Worm (Caenorhabditis elegans): Measurements from ENCODE around the gene C13A2.4.

Gene C13A2.4

ce11 chrV:7236694-7237093 lies 42.5 kb upstream of the C13A2.4 start (continued):
- TF ChIP-seq F39B2.1 (GFP tag; IDR thresholded peaks at IDR 0.05) (no peak), nhr-120 (GFP tag; IDR thresholded peaks at IDR 0.05) (no peak)

ce11 chrV:7237094-7237132 lies 42.3 kb upstream of the C13A2.4 start, which contains the start of gene hpo-9:
hpo-9 (minus strand) TSS chrV:7237130.
- no peak for TF ChIP-seq cebp-2 (GFP tag; IDR thresholded peaks at IDR 0.05)

- TF ChIP-seq T07F8.4 (tag; optimal IDR thresholded peaks at IDR 0.05) (no peak), tbx-9 (tag; optimal IDR thresholded peaks at IDR 0.05; ENCODE audit: borderline replicate concordance) (no peak), F22D6.2 (tag; optimal IDR thresholded peaks at IDR 0.05) (no peak), K11D2.4 (GFP tag; IDR thresholded peaks at IDR 0.05) (peak; percentile 55; the same call in 1 of the 2 replicates), madf-10 (tag; optimal IDR thresholded peaks at IDR 0.05) (no peak), ztf-18 (tag; optimal IDR thresholded peaks at IDR 0.05) (peak; percentile 53), lin-26 (GFP tag; IDR thresholded peaks at IDR 0.05) (no peak), gei-17 (GFP tag; optimal IDR thresholded peaks at IDR 0.05) (no peak), B0336.3 (GFP tag; IDR thresholded peaks at IDR 0.05) (0 out of 2 replicates have a peak, but pooled peaks have one; percentile 40), Y56A3A.18 (GFP tag; IDR thresholded peaks at IDR 0.05) (no peak), pha-4 (tag; optimal IDR thresholded peaks at IDR 0.05) (peak; percentile 74), nhr-120 (GFP tag; IDR thresholded peaks at IDR 0.05) (no peak), snpc-1.1 (tag; optimal IDR thresholded peaks at IDR 0.05; ENCODE audit: insufficient read depth) (no peak), dpff-1 (tag; optimal IDR thresholded peaks at IDR 0.05) (no peak), lag-1 (GFP tag; IDR thresholded peaks at IDR 0.05) (no peak), Y67H2A.10 (GFP tag; conservative IDR thresholded peaks at IDR 0.05) (peak; percentile 55; the same call in 1 of the 2 replicates), pbrm-1 (GFP tag; IDR thresholded peaks at IDR 0.05) (peak; percentile 84), tbp1 (GFP tag; optimal IDR thresholded peaks at IDR 0.05) (peak; percentile 42), ceh-40 (GFP tag; IDR thresholded peaks at IDR 0.05) (no peak), dpl-1 (GFP tag; optimal IDR thresholded peaks at IDR 0.05) (peak; percentile 85), K12H6.12 (tag; optimal IDR thresholded peaks at IDR 0.05) (peak; percentile 3), somi-1 (GFP tag; optimal IDR thresholded peaks at IDR 0.05) (no peak), nhr-27 (tag; optimal IDR thresholded peaks at IDR 0.05) (no peak), nfya-2 (GFP tag; IDR thresholded peaks at IDR 0.05) (no peak), rpc-1 (optimal IDR thresholded peaks at IDR 0.05) (peak; percentile 31), rpc-1 (tag; optimal IDR thresholded peaks at IDR 0.05) (no peak), nhr-80 (tag; optimal IDR thresholded peaks at IDR 0.05) (peak; percentile 19), ceh-27 (GFP tag; optimal IDR thresholded peaks at IDR 0.05) (peak; percentile 33), ztf-3 (GFP tag; optimal IDR thresholded peaks at IDR 0.05) (no peak), ekl-4 (GFP tag; IDR thresholded peaks at IDR 0.05) (peak; percentile 63), F55B11.4 (tag; optimal IDR thresholded peaks at IDR 0.05; ENCODE audit: borderline replicate concordance, insufficient read depth) (no peak), nhr-179 (tag; optimal IDR thresholded peaks at IDR 0.05) (no peak), F37B4.10 (GFP tag; IDR thresholded peaks at IDR 0.05) (no peak), rec-8 (tag; optimal IDR thresholded peaks at IDR 0.05) (no peak), D2030.7 (GFP tag; IDR thresholded peaks at IDR 0.05) (peak; percentile 83), F57A8.1 (GFP tag; optimal IDR thresholded peaks at IDR 0.05) (no peak), hsf-1 (GFP tag; IDR thresholded peaks at IDR 0.05) (peak; percentile 70), tlf-1 (GFP tag; optimal IDR thresholded peaks at IDR 0.05) (peak; percentile 63), aptf-2 (GFP tag; conservative IDR thresholded peaks at IDR 0.05) (no peak), F23B12.7 (tag; optimal IDR thresholded peaks at IDR 0.05; ENCODE audit: insufficient read depth) (peak; percentile 91), let-526 (GFP tag; IDR thresholded peaks at IDR 0.05) (no peak), cebp-2 (GFP tag; IDR thresholded peaks at IDR 0.05) (no peak), zim-3 (tag; optimal IDR thresholded peaks at IDR 0.05) (no peak), efl-1 (GFP tag; optimal IDR thresholded peaks at IDR 0.05) (peak; percentile 93), aptf-3 (GFP tag; IDR thresholded peaks at IDR 0.05) (no peak), F39B2.1 (GFP tag; IDR thresholded peaks at IDR 0.05) (peak; percentile 20; the same call in 1 of the 2 replicates), F33H1.4 (GFP tag; IDR thresholded peaks at IDR 0.05) (peak; percentile 63)
Observed at ce11 chrV:7237133-7237532, 42.1 kb upstream of the C13A2.4 start, which contains the start of gene hyls-1. hyls-1 (plus strand) TSS chrV:7237381.

Measured in whole organism, young adult.